Fruit fly (Drosophila melanogaster) whole organism, wandering third instar larva: Measurements from ENCODE around the gene TFAM.

Experiments used
- Abd-B ChIP-seq: fragments of >200 bp; optimal IDR thresholded peaks from 2 replicates; lab custom pipeline; 2017; ENCODE audit warnings: missing biosample characterization, missing genetic modification characterization
- CG32264 ChIP-seq: fragments of 200-800 bp; sonication (Bioruptor generic); optimal IDR thresholded peaks from 2 replicates; lab custom pipeline; 2016; ENCODE audit warnings: missing biosample characterization, missing genetic modification characterization
- CG9705 ChIP-seq: fragments of 200-800 bp; sonication (Bioruptor generic); optimal IDR thresholded peaks from 2 replicates; lab custom pipeline; 2018; ENCODE audit warnings: missing biosample characterization, mild to moderate bottlenecking, missing genetic modification characterization
- CrebA ChIP-seq: fragments of 200-800 bp; sonication (Bioruptor generic); optimal IDR thresholded peaks from 2 replicates; lab custom pipeline; 2016; ENCODE audit warnings: missing biosample characterization, mild to moderate bottlenecking, missing genetic modification characterization, borderline replicate concordance
- Dfd ChIP-seq: fragments of >200 bp; optimal IDR thresholded peaks from 2 replicates; lab custom pipeline; 2017; ENCODE audit warnings: missing biosample characterization, missing genetic modification characterization
- Dif ChIP-seq: fragments of 200-275, 200-300 bp; sonication (Bioruptor generic); optimal IDR thresholded peaks from 2 replicates; lab custom pipeline; 2018; ENCODE audit warnings: missing biosample characterization, missing genetic modification characterization; ENCODE audit not compliant: partially characterized antibody
- GATAd ChIP-seq: sonication (Bioruptor generic); optimal IDR thresholded peaks from 2 replicates; lab custom pipeline; 2016; ENCODE audit warnings: missing biosample characterization, missing genetic modification characterization
- HLH106 ChIP-seq: fragments of 200-800 bp; optimal IDR thresholded peaks from 3 replicates; lab custom pipeline; 2019; ENCODE audit warnings: missing biosample characterization, mild to moderate bottlenecking, missing genetic modification characterization, moderate library complexity
- Hnf4 ChIP-seq: fragments of 200-800 bp; sonication (Bioruptor generic); optimal IDR thresholded peaks from 2 replicates; lab custom pipeline; 2016; ENCODE audit warnings: missing biosample characterization, mild to moderate bottlenecking, missing genetic modification characterization
- Hr78 ChIP-seq: fragments of >200 bp; optimal IDR thresholded peaks from 2 replicates; lab custom pipeline; 2017; ENCODE audit warnings: missing biosample characterization, missing genetic modification characterization
- Hr83 ChIP-seq: fragments of 200-300 bp; sonication (Bioruptor generic); optimal IDR thresholded peaks from 2 replicates; lab custom pipeline; 2016; ENCODE audit warnings: missing biosample characterization, mild to moderate bottlenecking, missing genetic modification characterization, moderate library complexity; ENCODE audit not compliant: poor library complexity, severe bottlenecking
- Jra ChIP-seq: sonication (Bioruptor generic); optimal IDR thresholded peaks from 2 replicates; lab custom pipeline; 2016; ENCODE audit warnings: missing biosample characterization, missing genetic modification characterization
- Mio ChIP-seq: sonication (Bioruptor generic); optimal IDR thresholded peaks from 2 replicates; lab custom pipeline; 2016; ENCODE audit warnings: missing biosample characterization, missing genetic modification characterization
- Myc ChIP-seq: fragments of >200 bp; optimal IDR thresholded peaks from 2 replicates; lab custom pipeline; 2017
- N ChIP-seq: fragments of >200 bp; optimal IDR thresholded peaks from 2 replicates; lab custom pipeline; 2018; ENCODE audit warnings: missing biosample characterization, missing external identifiers, missing genetic modification characterization
- OdsH ChIP-seq: fragments of 200-800 bp; sonication (Bioruptor generic); optimal IDR thresholded peaks from 2 replicates; lab custom pipeline; 2016; ENCODE audit warnings: missing biosample characterization, mild to moderate bottlenecking, missing genetic modification characterization
- Rel ChIP-seq, 2 experiments: fragments of 200-800 bp; sonication (Bioruptor generic) in 1 of 2; optimal IDR thresholded peaks; 2 replicates in 1 of 2; 3 replicates in 1 of 2; lab custom pipeline; 2016 to 2019; ENCODE audit warnings: mild to moderate bottlenecking in 2 of 2, missing biosample characterization in 2 of 2, missing genetic modification characterization in 2 of 2, moderate library complexity in 1 of 2
- Sp1 ChIP-seq: fragments of 200-800 bp; sonication (Bioruptor generic); optimal IDR thresholded peaks from 3 replicates; lab custom pipeline; 2019; ENCODE audit warnings: missing biosample characterization, mild to moderate bottlenecking, missing genetic modification characterization, moderate library complexity
- Vsx2 ChIP-seq: fragments of 200-300, 225-300 bp; sonication (Bioruptor generic); optimal IDR thresholded peaks from 2 replicates; lab custom pipeline; 2018; ENCODE audit warnings: missing biosample characterization, missing genetic modification characterization; ENCODE audit not compliant: partially characterized antibody
- br ChIP-seq: fragments of 200-800 bp; sonication (Bioruptor generic); optimal IDR thresholded peaks from 2 replicates; lab custom pipeline; 2016; ENCODE audit warnings: missing biosample characterization, missing genetic modification characterization
- brk ChIP-seq: fragments of 200-800 bp; sonication (Bioruptor generic); optimal IDR thresholded peaks from 2 replicates; lab custom pipeline; 2016; ENCODE audit warnings: missing biosample characterization, mild to moderate bottlenecking, missing genetic modification characterization
- dl ChIP-seq, 2 experiments: fragments of 175-275, 200-275 bp in 1 of 2; fragments of 200-275 bp in 1 of 2; sonication (Bioruptor generic); optimal IDR thresholded peaks; lab custom pipeline; 2018; ENCODE audit warnings: mild to moderate bottlenecking in 2 of 2, missing biosample characterization in 2 of 2, missing genetic modification characterization in 2 of 2, moderate library complexity in 2 of 2; ENCODE audit not compliant: partially characterized antibody in 2 of 2, insufficient read depth in 1 of 2
- dmrt93B ChIP-seq: fragments of 200-800 bp; sonication (Bioruptor generic); optimal IDR thresholded peaks from 2 replicates; lab custom pipeline; 2018; ENCODE audit warnings: missing biosample characterization, mild to moderate bottlenecking, missing genetic modification characterization
- dsf ChIP-seq: sonication (Bioruptor generic); optimal IDR thresholded peaks from 2 replicates; lab custom pipeline; 2016; ENCODE audit warnings: missing biosample characterization, missing genetic modification characterization, borderline replicate concordance
- ey ChIP-seq: fragments of 200-800 bp; sonication (Bioruptor generic); optimal IDR thresholded peaks from 2 replicates; lab custom pipeline; 2016; ENCODE audit warnings: missing biosample characterization, missing genetic modification characterization
- foxo ChIP-seq, 2 experiments: fragments of 200-800 bp; sonication (Bioruptor generic); optimal IDR thresholded peaks; 2 replicates in 1 of 2; 3 replicates in 1 of 2; lab custom pipeline; 2016 to 2017; ENCODE audit warnings: missing biosample characterization in 2 of 2, missing genetic modification characterization in 2 of 2
- fru ChIP-seq: fragments of 200-800 bp; sonication (Bioruptor generic); optimal IDR thresholded peaks from 3 replicates; lab custom pipeline; 2016; ENCODE audit warnings: missing biosample characterization, mild to moderate bottlenecking, missing genetic modification characterization
- h ChIP-seq: fragments of 200-800 bp; sonication (Bioruptor generic); optimal IDR thresholded peaks from 3 replicates; lab custom pipeline; 2016; ENCODE audit warnings: missing biosample characterization, mild to moderate bottlenecking, missing genetic modification characterization
- jim ChIP-seq: fragments of 175-275, 200-325 bp; sonication (Bioruptor generic); optimal IDR thresholded peaks from 2 replicates; lab custom pipeline; 2016; ENCODE audit warnings: missing biosample characterization, mild to moderate bottlenecking, missing genetic modification characterization
- lola ChIP-seq: fragments of >200 bp; optimal IDR thresholded peaks from 2 replicates; lab custom pipeline; 2017; ENCODE audit warnings: missing biosample characterization, missing genetic modification characterization
- pan ChIP-seq: fragments of >200 bp; optimal IDR thresholded peaks from 2 replicates; lab custom pipeline; 2017
- psq ChIP-seq: fragments of 200-800 bp; sonication (Bioruptor generic); optimal IDR thresholded peaks from 3 replicates; lab custom pipeline; 2017; ENCODE audit warnings: missing biosample characterization, mild to moderate bottlenecking, missing genetic modification characterization, moderate library complexity
- rgr ChIP-seq: fragments of 200-800 bp; sonication (Bioruptor generic); optimal IDR thresholded peaks from 3 replicates; lab custom pipeline; 2016; ENCODE audit warnings: missing biosample characterization, mild to moderate bottlenecking, missing genetic modification characterization
- sage ChIP-seq: fragments of 200-800 bp; sonication (Bioruptor generic); optimal IDR thresholded peaks from 2 replicates; lab custom pipeline; 2016; ENCODE audit warnings: missing biosample characterization, mild to moderate bottlenecking, missing genetic modification characterization
- sv ChIP-seq: fragments of 200-800 bp; sonication (Bioruptor generic); optimal IDR thresholded peaks from 3 replicates; lab custom pipeline; 2016; ENCODE audit warnings: missing biosample characterization, missing genetic modification characterization
- tai ChIP-seq: sonication (Bioruptor generic); optimal IDR thresholded peaks from 2 replicates; lab custom pipeline; 2016; ENCODE audit warnings: missing biosample characterization, missing genetic modification characterization
- usp ChIP-seq: fragments of >200 bp; optimal IDR thresholded peaks from 2 replicates; lab custom pipeline; 2017; ENCODE audit warnings: missing biosample characterization, missing genetic modification characterization
- woc ChIP-seq: sonication (Bioruptor generic); optimal IDR thresholded peaks from 2 replicates; lab custom pipeline; 2016; ENCODE audit warnings: missing biosample characterization, mild to moderate bottlenecking, missing genetic modification characterization

Gene TFAM

dm6 chr3R:20588480-20588785, 11.6 kb upstream of the TFAM start, which contains the start of gene Srp72 (continued):
- TF ChIP-seq h (GFP tag; lab: Kevin White, UChicago) = peak; percentile 50
- no peak for TF ChIP-seq lola
- no peak for TF ChIP-seq pan (lab: Kevin White, UChicago)
- no peak for TF ChIP-seq dl (GFP tag; optimal IDR thresholded peaks at IDR 0.05; lab: Kevin White, UChicago; ENCODE audit: insufficient read depth in 1 of 2, partially characterized antibody in 2 of 2)

dm6 chr3R:20587630-20588479, 11.0 kb upstream of the TFAM start, which contains the start of gene Septin2:
Gene Septin2 (minus strand): TSS chr3R:20588356.
- TF ChIP-seq dsf (peak; percentile 77), sage (peak; percentile 35), ey (GFP tag; lab: Kevin White, UChicago) (peak; percentile 92), GATAd (peak; percentile 34), Vsx2 (GFP tag; lab: Kevin White, UChicago) (no peak), lola (no peak), psq (peak; percentile 88), woc (peak; percentile 79), CG32264 (GFP tag; lab: Kevin White, UChicago) (peak; percentile 78), fru (peak; percentile 91), pan (lab: Kevin White, UChicago) (no peak), h (GFP tag; lab: Kevin White, UChicago) (peak; percentile 94), Hr83 (peak; percentile 91), Jra (peak; percentile 93), OdsH (GFP tag; lab: Kevin White, UChicago) (peak; percentile 93), usp (GFP tag; lab: Kevin White, UChicago) (no peak), foxo (GFP tag; optimal IDR thresholded peaks at IDR 0.05; lab: Kevin White, UChicago) (peak in 1 of 2 experiments; percentile 93), Mio (GFP tag; lab: Kevin White, UChicago) (peak; percentile 37), N (GFP tag; lab: Kevin White, UChicago) (peak; percentile 7), tai (GFP tag; lab: Kevin White, UChicago) (no peak), Hnf4 (GFP tag; lab: Kevin White, UChicago) (peak; percentile 88), HLH106 (peak; percentile 88), CrebA (GFP tag; lab: Kevin White, UChicago) (no peak), Sp1 (GFP tag; lab: Kevin White, UChicago) (peak; percentile 91), dmrt93B (GFP tag; lab: Kevin White, UChicago) (peak; percentile 89), Dif (GFP tag; lab: Kevin White, UChicago) (no peak), brk (GFP tag; lab: Kevin White, UChicago) (no peak), CG9705 (GFP tag; lab: Kevin White, UChicago) (peak; percentile 79), jim (GFP tag; lab: Kevin White, UChicago) (no peak), Abd-B (GFP tag; lab: Kevin White, UChicago) (no peak), dl (GFP tag; optimal IDR thresholded peaks at IDR 0.05; lab: Kevin White, UChicago; ENCODE audit: insufficient read depth in 1 of 2, partially characterized antibody in 2 of 2) (no peak), rgr (GFP tag; lab: Kevin White, UChicago) (peak; percentile 89), Myc (no peak), Hr78 (GFP tag; lab: Kevin White, UChicago) (no peak), br (GFP tag; lab: Kevin White, UChicago) (peak; percentile 91), Dfd (GFP tag; lab: Kevin White, UChicago) (no peak), Rel (GFP tag; optimal IDR thresholded peaks at IDR 0.05; lab: Kevin White, UChicago) (peak; percentile 61), Rel (tag; optimal IDR thresholded peaks at IDR 0.05; lab: Kevin White, UChicago) (peak; percentile 31), sv (GFP tag; lab: Kevin White, UChicago) (no peak)
- TF ChIP-seq, all 38 proteins: peak for 23
